Fruit fly (Drosophila melanogaster): Measurements from ENCODE around the gene Dhc93AB.

The Dhc93AB gene

dm6 chr3R:21080876-21081586 is 38.7 kb upstream of the Dhc93AB start, which contains the start of gene HHEX:
Gene HHEX (minus strand): TSS chr3R:21080926.
- TF ChIP-seq lola (GFP tag; optimal IDR thresholded peaks at IDR 0.05) (no peak), rgr (GFP tag; optimal IDR thresholded peaks at IDR 0.05) (no peak), Jra (GFP tag; optimal IDR thresholded peaks at IDR 0.05) (no peak), Rel (GFP tag; optimal IDR thresholded peaks at IDR 0.05) (no peak), Rel (tag; optimal IDR thresholded peaks at IDR 0.05) (peak; percentile 20), dsf (GFP tag; optimal IDR thresholded peaks at IDR 0.05; ENCODE audit: borderline replicate concordance) (no peak), ey (GFP tag; optimal IDR thresholded peaks at IDR 0.05) (no peak), OdsH (GFP tag; optimal IDR thresholded peaks at IDR 0.05) (no peak), CG32264 (GFP tag; optimal IDR thresholded peaks at IDR 0.05) (no peak), Sp1 (GFP tag; optimal IDR thresholded peaks at IDR 0.05) (no peak)

DNA sequence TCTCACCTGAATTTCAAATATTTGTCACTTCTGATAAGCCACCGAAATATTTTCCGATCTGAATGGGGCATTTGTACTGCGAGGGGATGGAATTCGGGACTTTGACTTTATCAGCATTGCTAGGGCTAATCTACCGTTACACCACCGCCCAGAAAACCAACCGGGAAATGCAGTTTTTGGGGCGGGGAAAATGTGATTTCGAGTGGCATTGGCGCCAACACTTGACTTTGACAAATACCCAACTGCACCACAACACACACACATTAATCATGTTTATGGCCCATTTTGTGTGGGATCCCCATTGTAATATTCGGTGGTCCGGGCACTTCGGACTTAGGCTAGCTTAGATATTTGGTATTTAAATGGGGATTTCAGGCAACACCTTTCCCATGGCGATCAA is 36.7 kb upstream of the Dhc93AB start:
- no peak for TF ChIP-seq pan (optimal IDR thresholded peaks at IDR 0.05)
- TF ChIP-seq sv (GFP tag; optimal IDR thresholded peaks at IDR 0.05) = no peak
- TF ChIP-seq Hnf4 (GFP tag; optimal IDR thresholded peaks at IDR 0.05) = no peak
- TF ChIP-seq Dfd (GFP tag; optimal IDR thresholded peaks at IDR 0.05) = no peak
- TF ChIP-seq usp (GFP tag; optimal IDR thresholded peaks at IDR 0.05) = no peak
- TF ChIP-seq tai (GFP tag; optimal IDR thresholded peaks at IDR 0.05) = no peak
- no peak for TF ChIP-seq dsf (GFP tag; optimal IDR thresholded peaks at IDR 0.05; ENCODE audit: borderline replicate concordance)
- TF ChIP-seq psq (GFP tag; optimal IDR thresholded peaks at IDR 0.05) = no peak
- TF ChIP-seq br (GFP tag; optimal IDR thresholded peaks at IDR 0.05) = no peak
- no peak for TF ChIP-seq dmrt93B (GFP tag; optimal IDR thresholded peaks at IDR 0.05)
- no peak for TF ChIP-seq Rel (GFP tag; optimal IDR thresholded peaks at IDR 0.05)
- no peak for TF ChIP-seq Rel (tag; optimal IDR thresholded peaks at IDR 0.05)
- TF ChIP-seq jim (GFP tag; optimal IDR thresholded peaks at IDR 0.05) = no peak
- no peak for TF ChIP-seq CG9705 (GFP tag; optimal IDR thresholded peaks at IDR 0.05)
- no peak for TF ChIP-seq brk (GFP tag; optimal IDR thresholded peaks at IDR 0.05)
- TF ChIP-seq Mio (GFP tag; optimal IDR thresholded peaks at IDR 0.05) = no peak
- TF ChIP-seq GATAd (GFP tag; optimal IDR thresholded peaks at IDR 0.05) = no peak
- TF ChIP-seq Hr78 (GFP tag; optimal IDR thresholded peaks at IDR 0.05) = no peak

DNA sequence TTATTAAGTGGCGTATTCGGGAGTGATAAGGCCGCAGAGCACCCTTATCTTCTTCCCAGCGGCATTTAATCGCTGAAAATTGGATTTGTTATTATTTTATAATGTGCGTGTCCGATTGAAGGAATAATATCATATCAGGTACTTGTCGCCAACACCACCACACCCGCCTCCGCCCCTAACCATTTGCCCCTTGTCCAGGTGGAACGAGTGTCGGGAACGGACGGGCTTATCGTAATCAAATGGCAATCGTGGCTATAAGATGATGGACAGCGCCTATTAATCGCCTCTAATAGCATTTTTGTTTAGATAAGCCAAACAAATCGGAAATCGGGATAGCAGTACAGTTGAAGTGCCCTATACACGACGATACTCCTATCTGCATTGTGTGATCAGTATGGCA is 35.9 kb upstream of the Dhc93AB start:
- TF ChIP-seq h (GFP tag; optimal IDR thresholded peaks at IDR 0.05) (peak; percentile 34), br (GFP tag; optimal IDR thresholded peaks at IDR 0.05) (peak; percentile 17), Rel (GFP tag; optimal IDR thresholded peaks at IDR 0.05) (no peak), Rel (tag; optimal IDR thresholded peaks at IDR 0.05) (no peak), brk (GFP tag; optimal IDR thresholded peaks at IDR 0.05) (no peak), CG9705 (GFP tag; optimal IDR thresholded peaks at IDR 0.05) (no peak), sv (GFP tag; optimal IDR thresholded peaks at IDR 0.05) (no peak), pan (optimal IDR thresholded peaks at IDR 0.05) (no peak), fru (GFP tag; optimal IDR thresholded peaks at IDR 0.05) (no peak)

DNA sequence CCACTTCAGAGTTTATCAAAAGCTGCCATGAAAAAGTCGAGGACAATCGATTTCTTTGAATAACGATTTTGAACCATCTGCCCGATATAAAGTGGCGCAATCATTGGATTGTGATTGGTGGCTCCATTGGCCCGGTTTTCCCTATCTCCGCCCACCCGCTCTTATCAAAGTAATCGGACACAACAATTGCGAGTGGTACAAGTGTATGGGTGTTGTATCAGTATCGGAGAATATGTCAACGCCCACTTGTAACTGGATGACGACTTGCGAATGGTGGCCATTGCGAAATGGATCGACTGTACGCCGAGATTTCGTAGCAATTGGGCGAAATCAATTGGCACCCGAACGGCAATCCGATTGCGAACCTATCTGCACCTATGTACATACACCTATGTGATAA is 35.3 kb upstream of the Dhc93AB start:
- TF ChIP-seq dl (GFP tag; optimal IDR thresholded peaks at IDR 0.05; ENCODE audit: insufficient read depth in 1 of 2, partially characterized antibody in 2 of 2) = peak in 1 of 2 experiments; percentile 9
- TF ChIP-seq Dif (GFP tag; optimal IDR thresholded peaks at IDR 0.05; ENCODE audit: partially characterized antibody) = no peak
- no peak for TF ChIP-seq CG9705 (GFP tag; optimal IDR thresholded peaks at IDR 0.05)

dm6 chr3R:21073707-21074106 is 31.4 kb upstream of the Dhc93AB start, which contains the start of gene dmrt93B:
Gene dmrt93B (plus strand): TSS chr3R:21074007.
- TF ChIP-seq rgr (GFP tag; optimal IDR thresholded peaks at IDR 0.05) (no peak), tai (GFP tag; optimal IDR thresholded peaks at IDR 0.05) (no peak), fru (GFP tag; optimal IDR thresholded peaks at IDR 0.05) (no peak), psq (GFP tag; optimal IDR thresholded peaks at IDR 0.05) (no peak), GATAd (GFP tag; optimal IDR thresholded peaks at IDR 0.05) (no peak), dsf (GFP tag; optimal IDR thresholded peaks at IDR 0.05; ENCODE audit: borderline replicate concordance) (no peak), N (GFP tag; optimal IDR thresholded peaks at IDR 0.05) (no peak), Abd-B (GFP tag; optimal IDR thresholded peaks at IDR 0.05) (no peak), dl (GFP tag; optimal IDR thresholded peaks at IDR 0.05; ENCODE audit: insufficient read depth in 1 of 2, partially characterized antibody in 2 of 2) (no peak), HLH106 (tag; optimal IDR thresholded peaks at IDR 0.05) (no peak), Rel (GFP tag; optimal IDR thresholded peaks at IDR 0.05) (no peak), Rel (tag; optimal IDR thresholded peaks at IDR 0.05) (no peak), Myc (optimal IDR thresholded peaks at IDR 0.05) (no peak), CrebA (GFP tag; optimal IDR thresholded peaks at IDR 0.05; ENCODE audit: borderline replicate concordance) (no peak), Vsx2 (GFP tag; optimal IDR thresholded peaks at IDR 0.05; ENCODE audit: partially characterized antibody) (no peak), Mio (GFP tag; optimal IDR thresholded peaks at IDR 0.05) (no peak), dmrt93B (GFP tag; optimal IDR thresholded peaks at IDR 0.05) (no peak), br (GFP tag; optimal IDR thresholded peaks at IDR 0.05) (no peak)

Measured in whole organism, wandering third instar larva.